Fruit fly (Drosophila melanogaster): ENCODE results near the gene cpb.

cpb gene

DNA sequence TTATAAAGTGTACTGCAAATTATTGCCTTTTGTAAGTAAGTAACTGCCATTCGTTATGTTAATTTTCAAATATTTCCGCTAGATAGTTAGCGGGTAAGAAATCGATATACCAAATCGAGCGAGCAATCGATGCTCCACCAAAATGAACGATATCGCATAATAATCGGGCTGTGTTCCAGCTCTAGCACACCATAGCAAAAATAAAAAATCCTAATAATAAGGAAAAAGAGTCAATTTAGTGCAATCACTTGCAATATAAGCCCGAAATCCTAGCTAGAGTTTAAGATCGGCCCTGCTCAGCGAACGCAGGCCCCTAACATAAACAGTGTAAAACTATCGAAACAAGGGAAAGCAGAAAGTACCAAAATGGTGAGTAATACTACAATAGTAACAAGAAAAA, at the start of gene cpb:
Gene cpb (plus strand): TSS at position 157 of the 400 bp plus-strand sequence.
- TF ChIP-seq CG8159 (tag; optimal IDR thresholded peaks at IDR 0.05) (no peak), Pif1B (GFP tag; optimal IDR thresholded peaks at IDR 0.05) (no peak), Snoo (tag; optimal IDR thresholded peaks at IDR 0.05) (no peak), CG15710 (tag; optimal IDR thresholded peaks at IDR 0.05) (no peak), CG4496 (GFP tag; IDR thresholded peaks at IDR 0.05) (no peak), CG10348 (GFP tag; IDR thresholded peaks at IDR 0.05) (no peak), CG9948 (tag; optimal IDR thresholded peaks at IDR 0.05) (no peak), CG32121 (GFP tag; IDR thresholded peaks at IDR 0.05) (no peak), CG17806 (tag; optimal IDR thresholded peaks at IDR 0.05) (no peak)

DNA sequence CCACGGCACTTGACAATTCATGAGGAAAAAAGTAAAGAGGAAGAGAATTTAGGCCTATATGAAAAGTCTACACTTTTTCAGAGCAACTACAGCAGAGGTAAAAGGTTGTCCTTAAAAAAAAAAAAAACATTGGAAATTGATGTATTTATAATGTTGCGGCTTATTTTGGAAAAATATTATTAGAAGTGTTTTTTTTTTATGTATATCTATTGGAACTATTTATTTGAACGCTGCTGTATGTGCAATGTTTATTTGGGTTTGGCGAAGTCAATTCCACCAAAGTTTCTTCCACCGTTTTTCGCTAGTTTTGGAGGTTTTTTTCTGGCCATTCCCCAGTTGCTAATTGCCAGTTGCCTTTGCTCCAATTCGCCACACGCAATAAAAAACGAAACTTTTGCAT, 48.8 kb upstream of the cpb start:
- no peak for TF ChIP-seq CG12605 (GFP tag; IDR thresholded peaks at IDR 0.05)
- no peak for TF ChIP-seq Pif1A (GFP tag; optimal IDR thresholded peaks at IDR 0.05)
- no peak for TF ChIP-seq CG34367 (tag; optimal IDR thresholded peaks at IDR 0.05)
- TF ChIP-seq CG14655 (GFP tag; optimal IDR thresholded peaks at IDR 0.05): no peak

DNA sequence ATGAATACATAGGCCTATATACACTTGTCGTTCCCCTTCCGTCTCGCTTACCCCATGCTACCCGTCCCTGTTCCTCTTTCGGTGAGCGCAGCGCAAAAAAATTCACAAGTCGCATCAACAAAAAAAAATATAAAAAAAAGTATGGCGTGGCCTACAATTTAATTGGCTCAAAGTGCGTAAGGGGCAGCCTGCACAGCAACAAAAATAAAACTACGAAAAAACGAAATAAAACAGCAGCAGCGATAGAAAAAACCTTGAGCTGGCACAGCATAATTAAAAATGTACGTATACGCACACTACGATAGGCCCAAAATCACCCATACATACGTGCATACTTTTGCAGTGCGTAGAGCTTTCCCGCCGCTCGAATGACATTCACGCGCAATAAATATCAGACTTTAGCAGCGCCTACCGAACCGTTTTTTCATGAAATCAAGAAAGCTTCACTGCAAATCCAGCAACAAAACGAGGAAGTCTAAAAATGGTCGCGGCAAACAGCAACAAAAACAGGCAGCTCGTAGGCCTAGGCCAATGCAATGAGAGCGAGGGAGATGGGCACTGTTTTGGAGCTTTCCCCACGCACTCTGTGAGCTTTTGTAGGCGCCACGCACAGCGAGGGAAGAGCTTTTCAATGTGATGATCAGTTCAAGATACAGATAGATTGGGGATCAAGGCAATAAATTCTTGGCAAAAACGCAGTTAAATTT, 47.7 kb upstream of the cpb start:
- TF ChIP-seq CG12605 (GFP tag; IDR thresholded peaks at IDR 0.05) (0 out of 2 replicates have a peak, but pooled peaks have one; percentile 9), CG4496 (GFP tag; IDR thresholded peaks at IDR 0.05) (peak; percentile 65; the same call in 2 of the 3 replicates), rn (GFP tag; IDR thresholded peaks at IDR 0.05) (no peak), CG9948 (tag; optimal IDR thresholded peaks at IDR 0.05) (no peak), Ets98B (GFP tag; IDR thresholded peaks at IDR 0.05) (peak; percentile 35; the same call in 1 of the 2 replicates), CG17806 (tag; optimal IDR thresholded peaks at IDR 0.05) (no peak), Pif1B (GFP tag; optimal IDR thresholded peaks at IDR 0.05) (no peak), CG32121 (GFP tag; IDR thresholded peaks at IDR 0.05) (peak; percentile 71; the same call in 1 of the 2 replicates)

DNA sequence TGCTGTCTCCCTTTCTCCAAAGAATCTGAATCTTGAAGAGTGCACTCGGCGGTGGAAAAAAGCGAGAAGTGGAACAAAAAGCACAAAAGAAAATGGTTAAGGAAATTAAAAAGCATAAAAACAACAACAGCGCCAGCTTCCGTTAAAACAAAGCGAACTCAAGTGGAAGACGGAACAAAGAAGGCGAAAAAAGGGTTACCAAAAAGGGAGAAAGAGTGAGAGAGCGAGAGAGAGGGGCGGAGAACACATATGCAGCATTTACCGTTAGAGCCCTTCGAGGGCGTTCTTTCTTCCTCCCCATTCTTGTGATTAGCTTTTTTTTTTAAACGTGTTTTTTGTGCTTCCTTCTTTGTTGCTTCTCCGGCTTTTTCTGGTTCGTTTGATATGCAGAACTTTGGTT, 46.6 kb upstream of the cpb start:
- TF ChIP-seq Pif1A (GFP tag; optimal IDR thresholded peaks at IDR 0.05): no peak
- no peak for TF ChIP-seq Ets98B (GFP tag; IDR thresholded peaks at IDR 0.05)
- TF ChIP-seq rn (GFP tag; IDR thresholded peaks at IDR 0.05): no peak
- no peak for TF ChIP-seq CG17806 (tag; optimal IDR thresholded peaks at IDR 0.05)
- no peak for TF ChIP-seq gl (tag; optimal IDR thresholded peaks at IDR 0.05)
- no peak for TF ChIP-seq Snoo (tag; optimal IDR thresholded peaks at IDR 0.05)
- TF ChIP-seq CG4496 (GFP tag; IDR thresholded peaks at IDR 0.05): no peak
- TF ChIP-seq CG15710 (tag; optimal IDR thresholded peaks at IDR 0.05): no peak
- no peak for TF ChIP-seq CG13204 (GFP tag; optimal IDR thresholded peaks at IDR 0.05)
- TF ChIP-seq fd96Ca (GFP tag; IDR thresholded peaks at IDR 0.05): no peak
- no peak for TF ChIP-seq CG12605 (GFP tag; IDR thresholded peaks at IDR 0.05)
- no peak for TF ChIP-seq CG8301 (tag; optimal IDR thresholded peaks at IDR 0.05)
- no peak for TF ChIP-seq CG8159 (tag; optimal IDR thresholded peaks at IDR 0.05)
- TF ChIP-seq CG9948 (tag; optimal IDR thresholded peaks at IDR 0.05): no peak
- no peak for TF ChIP-seq D1 (tag; optimal IDR thresholded peaks at IDR 0.05)
- no peak for TF ChIP-seq Pif1B (GFP tag; optimal IDR thresholded peaks at IDR 0.05)
- no peak for TF ChIP-seq CG34367 (tag; optimal IDR thresholded peaks at IDR 0.05)
- TF ChIP-seq CG14655 (GFP tag; optimal IDR thresholded peaks at IDR 0.05): no peak
- no peak for TF ChIP-seq EcR (GFP tag; optimal IDR thresholded peaks at IDR 0.05)
- TF ChIP-seq CG10348 (GFP tag; IDR thresholded peaks at IDR 0.05): no peak

DNA sequence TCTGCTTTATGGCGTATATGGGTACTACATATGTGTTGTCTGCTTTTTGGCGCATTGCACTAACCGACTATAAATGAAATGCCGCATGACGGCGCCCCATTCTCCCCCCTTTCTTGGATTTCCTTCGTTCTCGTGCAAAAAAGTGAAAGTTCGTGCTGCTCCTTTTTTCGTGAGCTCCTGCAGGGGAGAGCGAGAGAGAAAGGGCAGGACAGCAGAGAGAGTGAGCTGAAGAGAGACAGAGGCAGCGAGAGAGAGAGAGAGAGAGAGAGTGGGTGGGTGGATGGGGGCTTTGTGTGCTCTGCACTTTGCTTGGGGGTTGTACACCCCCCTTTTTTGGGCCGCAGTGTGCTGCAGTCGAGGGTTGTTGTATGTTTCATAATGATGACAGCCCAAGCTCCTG, 41.6 kb upstream of the cpb start:
- TF ChIP-seq CG10348 (GFP tag; IDR thresholded peaks at IDR 0.05) (no peak), Ets98B (GFP tag; IDR thresholded peaks at IDR 0.05) (no peak), CG13204 (GFP tag; optimal IDR thresholded peaks at IDR 0.05) (no peak), CG17806 (tag; optimal IDR thresholded peaks at IDR 0.05) (no peak), gl (tag; optimal IDR thresholded peaks at IDR 0.05) (no peak), CG12605 (GFP tag; IDR thresholded peaks at IDR 0.05) (no peak), Pif1B (GFP tag; optimal IDR thresholded peaks at IDR 0.05) (no peak), CG34367 (tag; optimal IDR thresholded peaks at IDR 0.05) (no peak), CG14655 (GFP tag; optimal IDR thresholded peaks at IDR 0.05) (no peak), CG32121 (GFP tag; IDR thresholded peaks at IDR 0.05) (no peak), CG8301 (tag; optimal IDR thresholded peaks at IDR 0.05) (no peak), rn (GFP tag; IDR thresholded peaks at IDR 0.05) (no peak), D1 (tag; optimal IDR thresholded peaks at IDR 0.05) (no peak), Pif1A (GFP tag; optimal IDR thresholded peaks at IDR 0.05) (no peak)

DNA sequence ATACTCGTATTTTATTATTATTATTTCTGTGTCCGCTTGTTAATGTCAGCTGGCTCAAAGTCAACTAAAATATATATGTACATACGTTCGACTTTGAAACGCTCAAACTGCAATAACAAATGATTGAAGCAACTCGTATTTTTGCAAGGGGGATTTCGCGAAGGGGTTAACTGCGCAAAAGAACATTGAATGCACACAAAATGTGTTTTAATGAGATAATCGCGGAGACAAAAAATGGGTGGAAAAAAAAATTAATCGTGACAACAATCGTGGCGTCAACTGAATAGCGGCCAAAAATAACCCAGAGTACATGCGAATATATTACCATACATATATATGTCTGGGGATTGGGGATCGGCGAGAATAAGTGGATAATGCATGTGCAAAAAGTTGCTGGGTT, 38.8 kb upstream of the cpb start:
- TF ChIP-seq CG10348 (GFP tag; IDR thresholded peaks at IDR 0.05) (no peak), EcR (GFP tag; optimal IDR thresholded peaks at IDR 0.05) (no peak), CG15710 (tag; optimal IDR thresholded peaks at IDR 0.05) (no peak), CG34367 (tag; optimal IDR thresholded peaks at IDR 0.05) (no peak), CG9948 (tag; optimal IDR thresholded peaks at IDR 0.05) (no peak), CG14655 (GFP tag; optimal IDR thresholded peaks at IDR 0.05) (no peak), gl (tag; optimal IDR thresholded peaks at IDR 0.05) (no peak)

DNA sequence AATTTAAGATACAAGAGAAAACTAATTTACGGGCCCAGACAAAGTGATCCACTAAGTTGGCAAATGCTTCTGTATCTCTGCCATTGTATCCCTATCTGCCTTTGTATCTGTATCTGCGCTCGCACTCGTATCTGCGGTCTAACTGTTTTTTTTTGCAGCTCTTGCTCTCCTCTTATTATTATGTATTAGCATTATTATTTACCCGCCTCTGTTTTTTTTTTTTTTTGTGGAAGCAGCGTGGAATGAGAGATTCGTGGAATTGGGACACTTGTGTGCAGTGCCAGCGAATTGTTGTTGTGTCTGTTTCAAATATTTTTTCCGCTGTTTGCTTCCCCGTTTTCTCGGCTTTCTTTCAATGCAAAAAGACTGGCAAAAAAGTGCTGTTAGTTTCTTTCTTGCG, 37.9 kb upstream of the cpb start:
- TF ChIP-seq CG10348 (GFP tag; IDR thresholded peaks at IDR 0.05) (no peak), fd96Ca (GFP tag; IDR thresholded peaks at IDR 0.05) (no peak), CG14655 (GFP tag; optimal IDR thresholded peaks at IDR 0.05) (no peak), CG4496 (GFP tag; IDR thresholded peaks at IDR 0.05) (no peak)

All from whole organism, pupa.